Fruit fly (Drosophila melanogaster) whole organism, pupa: ENCODE data around the gene CG8206.

ENCODE experiments used
- CG9948 ChIP-seq: fragments of 200-800 bp; sonication (Bioruptor generic); optimal IDR thresholded peaks from 2 replicates; lab custom pipeline; 2018; ENCODE audit warnings: missing biosample characterization, mild to moderate bottlenecking, missing genetic modification characterization, moderate library complexity
- EcR ChIP-seq: fragments of 200-800 bp; sonication (Bioruptor generic); optimal IDR thresholded peaks from 3 replicates; lab custom pipeline; 2019; ENCODE audit warnings: missing biosample characterization, missing genetic modification characterization, mild to moderate bottlenecking, moderate library complexity, missing genetic modification reagents
- rn ChIP-seq: fragments of 200-800 bp; sonication (Bioruptor generic); IDR thresholded peaks from 2 replicates; pipeline ENCODE4 v1.3.6; 2022; ENCODE audit warnings: missing biosample characterization, missing genetic modification characterization

dm6 chrX:15696854-15697540, 42.0 kb upstream of the CG8206 start, which contains the start of gene CG8128:
- no peak for TF ChIP-seq EcR (GFP tag; lab: Kevin White, UChicago)
- no peak for TF ChIP-seq rn (GFP tag; lab: Robert Waterston, UW)
- no peak for TF ChIP-seq CG9948
